Worm (Caenorhabditis elegans) whole organism, midembryonic: ENCODE data around the gene abf-3.

Experiments
- T22C8.4 ChIP-seq: fragments of 200-800 bp; sonication (Bioruptor generic); IDR thresholded peaks from 2 replicates; pipeline ENCODE4 v1.3.6; 2022; ENCODE audit warnings: missing genetic modification characterization, missing compliant biosample characterization
- flt-1 ChIP-seq: fragments of 200-800 bp; sonication (Bioruptor generic); IDR thresholded peaks from 2 replicates; pipeline ENCODE4 v1.3.6; 2022; ENCODE audit warnings: missing genetic modification characterization, missing compliant biosample characterization
- klf-2 ChIP-seq: fragments of 200-800 bp; sonication (Bioruptor generic); conservative IDR thresholded peaks from 2 replicates; pipeline ENCODE4 v1.3.6; 2022; ENCODE audit warnings: missing genetic modification reagents, missing genetic modification characterization, missing compliant biosample characterization
- med-1 ChIP-seq: sonication (generic microtip); optimal IDR thresholded peaks from 2 replicates; lab custom pipeline; 2017; ENCODE audit warnings: missing genetic modification characterization, mild to moderate bottlenecking, missing compliant biosample characterization, antibody characterized with exemption, missing genetic modification reagents; ENCODE audit not compliant: insufficient read depth
- ref-1 ChIP-seq: fragments of 200-800 bp; sonication (Bioruptor generic); conservative IDR thresholded peaks from 2 replicates; pipeline ENCODE4 v1.3.6; 2022; ENCODE audit warnings: missing genetic modification reagents, missing genetic modification characterization, missing compliant biosample characterization
- tab-1 ChIP-seq: fragments of 200-800 bp; sonication (Bioruptor generic); IDR thresholded peaks from 2 replicates; pipeline ENCODE4 v1.3.6; 2022; ENCODE audit warnings: missing genetic modification characterization, missing compliant biosample characterization
- ztf-23 ChIP-seq: fragments of 200-800 bp; sonication (Bioruptor generic); IDR thresholded peaks from 2 replicates; pipeline ENCODE4 v1.3.6; 2022; ENCODE audit warnings: missing genetic modification reagents, missing genetic modification characterization, missing compliant biosample characterization
- ztf-29 ChIP-seq: fragments of 200-800 bp; sonication (Bioruptor generic); IDR thresholded peaks from 2 replicates; pipeline ENCODE4 v1.3.6; 2022; ENCODE audit warnings: missing genetic modification reagents, missing genetic modification characterization, missing compliant biosample characterization

- no peak for TF ChIP-seq ztf-29 (GFP tag; lab: Robert Waterston, UW)
- TF ChIP-seq klf-2 (GFP tag; lab: Robert Waterston, UW), result no peak
- no peak for TF ChIP-seq ref-1 (GFP tag; lab: Robert Waterston, UW)
- no peak for TF ChIP-seq tab-1 (GFP tag; lab: Robert Waterston, UW)
- TF ChIP-seq med-1, result no peak
- no peak for TF ChIP-seq flt-1
- no peak for TF ChIP-seq ztf-23 (GFP tag; lab: Robert Waterston, UW)
- TF ChIP-seq T22C8.4 (GFP tag; lab: Robert Waterston, UW), result no peak
These were observed 3.8 kb upstream of the abf-3 start, which contains the start of gene srbc-49 for ce11 chrV:15821398-15821797.
